Worm (Caenorhabditis elegans) whole organism, young adult: Measurements from ENCODE around the gene nhr-157.

Experiments
- B0336.3 ChIP-seq: fragments of 200-800 bp; sonication (Bioruptor generic); IDR thresholded peaks from 2 replicates; pipeline ENCODE4 v1.3.6; 2022; ENCODE audit warnings: missing genetic modification characterization, missing compliant biosample characterization
- C17E4.6 ChIP-seq: fragments of 200-800 bp; sonication (Bioruptor generic); IDR thresholded peaks from 2 replicates; pipeline ENCODE4 v1.3.6; 2022; ENCODE audit warnings: missing genetic modification reagents, missing genetic modification characterization, missing compliant biosample characterization
- D2030.7 ChIP-seq: fragments of 200-800 bp; sonication (Bioruptor generic); IDR thresholded peaks from 2 replicates; pipeline ENCODE4 v1.3.6; 2022; ENCODE audit warnings: missing genetic modification reagents, missing genetic modification characterization, missing compliant biosample characterization
- F22D6.2 ChIP-seq: sonication (generic microtip); optimal IDR thresholded peaks from 2 replicates; lab custom pipeline; 2016; ENCODE audit warnings: mild to moderate bottlenecking, missing genetic modification characterization, missing compliant biosample characterization
- F23B12.7 ChIP-seq: sonication (generic microtip); optimal IDR thresholded peaks from 2 replicates; lab custom pipeline; 2017; ENCODE audit warnings: missing genetic modification characterization, mild to moderate bottlenecking, missing compliant biosample characterization, antibody characterized with exemption, moderate library complexity; ENCODE audit not compliant: insufficient read depth
- Y56A3A.18 ChIP-seq: fragments of 200-800 bp; sonication (Bioruptor generic); IDR thresholded peaks from 2 replicates; pipeline ENCODE4 v1.3.6; 2022; ENCODE audit warnings: missing genetic modification reagents, missing genetic modification characterization, missing compliant biosample characterization
- Y79H2A.3 ChIP-seq: fragments of 200-800 bp; sonication (Bioruptor generic); conservative IDR thresholded peaks from 2 replicates; pipeline ENCODE4 v1.3.6; 2022; ENCODE audit warnings: missing genetic modification reagents, missing genetic modification characterization, missing compliant biosample characterization
- Y95B8A.8 ChIP-seq: fragments of 200-800 bp; sonication (Bioruptor generic); IDR thresholded peaks from 2 replicates; pipeline ENCODE4 v1.3.6; 2022; ENCODE audit warnings: missing genetic modification reagents, missing genetic modification characterization, missing compliant biosample characterization
- ZK185.1 ChIP-seq: sonication (generic microtip); optimal IDR thresholded peaks from 2 replicates; lab custom pipeline; 2016; ENCODE audit warnings: mild to moderate bottlenecking, missing genetic modification characterization, missing compliant biosample characterization; ENCODE audit not compliant: poor library complexity, severe bottlenecking
- akir-1 ChIP-seq: fragments of 200-800 bp; sonication (Bioruptor generic); optimal IDR thresholded peaks from 2 replicates; lab custom pipeline; 2018; ENCODE audit warnings: mild to moderate bottlenecking, missing genetic modification characterization, moderate library complexity, missing compliant biosample characterization
- attf-3 ChIP-seq: fragments of 200-800 bp; sonication (Bioruptor generic); conservative IDR thresholded peaks from 2 replicates; pipeline ENCODE4 v1.3.6; 2022; ENCODE audit warnings: missing genetic modification reagents, missing genetic modification characterization, missing compliant biosample characterization
- attf-5 ChIP-seq: fragments of 200-800 bp; sonication (Bioruptor generic); optimal IDR thresholded peaks from 2 replicates; lab custom pipeline; 2018; ENCODE audit warnings: mild to moderate bottlenecking, missing genetic modification characterization, missing compliant biosample characterization
- attf-6 ChIP-seq: fragments of 200-800 bp; sonication (Bioruptor generic); IDR thresholded peaks from 2 replicates; pipeline ENCODE4 v1.3.6; 2022; ENCODE audit warnings: missing genetic modification reagents, missing genetic modification characterization, missing compliant biosample characterization
- ceh-40 ChIP-seq: fragments of 200-800 bp; sonication (Bioruptor generic); IDR thresholded peaks from 2 replicates; pipeline ENCODE4 v1.3.6; 2022; ENCODE audit warnings: missing genetic modification characterization, missing compliant biosample characterization
- ceh-58 ChIP-seq: fragments of 200-800 bp; sonication (Bioruptor generic); IDR thresholded peaks from 2 replicates; pipeline ENCODE4 v1.3.6; 2022; ENCODE audit warnings: missing genetic modification characterization, missing compliant biosample characterization
- ceh-91 ChIP-seq: fragments of 200-800 bp; sonication (Bioruptor generic); IDR thresholded peaks from 2 replicates; pipeline ENCODE4 v1.3.6; 2022; ENCODE audit warnings: missing genetic modification reagents, missing genetic modification characterization, missing compliant biosample characterization
- chd-7 ChIP-seq: sonication (generic microtip); optimal IDR thresholded peaks from 2 replicates; lab custom pipeline; 2016; ENCODE audit warnings: mild to moderate bottlenecking, missing genetic modification characterization, moderate library complexity, missing compliant biosample characterization
- die-1 ChIP-seq: sonication (generic microtip); optimal IDR thresholded peaks from 2 replicates; lab custom pipeline; 2016; ENCODE audit warnings: missing genotype, mild to moderate bottlenecking, missing genetic modification characterization, missing compliant biosample characterization
- dpl-1 ChIP-seq: fragments of 150-350 bp; optimal IDR thresholded peaks from 2 replicates; lab custom pipeline; 2014; ENCODE audit warnings: missing biosample characterization, missing genetic modification reagents, missing genetic modification characterization
- efl-1 ChIP-seq: fragments of 150-350 bp; optimal IDR thresholded peaks from 2 replicates; lab custom pipeline; 2014; ENCODE audit warnings: missing biosample characterization, missing genetic modification reagents, missing genetic modification characterization
- gei-17 ChIP-seq: fragments of 200-800 bp; sonication (Bioruptor generic); optimal IDR thresholded peaks from 2 replicates; lab custom pipeline; 2018; ENCODE audit warnings: mild to moderate bottlenecking, missing genetic modification characterization, missing compliant biosample characterization
- hmg-1.2 ChIP-seq: fragments of 200-800 bp; sonication (Bioruptor generic); IDR thresholded peaks from 2 replicates; pipeline ENCODE4 v1.3.6; 2022; ENCODE audit warnings: missing genetic modification reagents, missing genetic modification characterization, missing compliant biosample characterization
- hrde-1 ChIP-seq: sonication (generic microtip); optimal IDR thresholded peaks from 2 replicates; lab custom pipeline; 2016; ENCODE audit warnings: missing genetic modification characterization, mild to moderate bottlenecking, missing compliant biosample characterization, moderate library complexity, missing genotype, missing genetic modification reagents, borderline replicate concordance
- lin-35 ChIP-seq, 3 experiments: fragments of 150-350 bp in 2 of 3; sonication (generic microtip) in 1 of 3; optimal IDR thresholded peaks; 2 replicates each; lab custom pipeline; 2014 to 2018; ENCODE audit warnings: missing biosample characterization in 3 of 3, missing genetic modification characterization in 3 of 3, missing genetic modification reagents in 3 of 3
- lin-40 ChIP-seq: sonication (generic microtip); optimal IDR thresholded peaks from 2 replicates; lab custom pipeline; 2016; ENCODE audit warnings: missing genetic modification characterization, mild to moderate bottlenecking, missing compliant biosample characterization, missing genotype, missing genetic modification reagents
- lir-1 ChIP-seq: fragments of 200-800 bp; sonication (Bioruptor generic); conservative IDR thresholded peaks from 2 replicates; pipeline ENCODE4 v1.3.6; 2022; ENCODE audit warnings: missing genetic modification reagents, missing genetic modification characterization, missing compliant biosample characterization
- mel-28 ChIP-seq: sonication (generic microtip); optimal IDR thresholded peaks from 2 replicates; lab custom pipeline; 2016; ENCODE audit warnings: borderline replicate concordance, mild to moderate bottlenecking, missing genetic modification characterization, missing compliant biosample characterization
- nfya-2 ChIP-seq: fragments of 200-800 bp; sonication (Bioruptor generic); IDR thresholded peaks from 2 replicates; pipeline ENCODE4 v1.3.6; 2022; ENCODE audit warnings: missing genetic modification reagents, missing genetic modification characterization, missing compliant biosample characterization
- nhr-27 ChIP-seq: fragments of 200-800 bp; sonication (Bioruptor generic); optimal IDR thresholded peaks from 2 replicates; lab custom pipeline; 2018; ENCODE audit warnings: mild to moderate bottlenecking, missing genetic modification characterization, moderate library complexity, missing compliant biosample characterization
- pbrm-1 ChIP-seq: fragments of 200-800 bp; sonication (Bioruptor generic); IDR thresholded peaks from 2 replicates; pipeline ENCODE4 v1.3.6; 2022; ENCODE audit warnings: missing genetic modification reagents, missing genetic modification characterization, missing compliant biosample characterization
- pha-4 ChIP-seq: fragments of 150-350 bp; sonication (generic microtip); optimal IDR thresholded peaks from 2 replicates; lab custom pipeline; 2014; ENCODE audit warnings: missing biosample characterization, missing genetic modification reagents, missing genetic modification characterization
- rcor-1 ChIP-seq: fragments of 200-800 bp; sonication (Bioruptor generic); IDR thresholded peaks from 2 replicates; pipeline ENCODE4 v1.3.6; 2022; ENCODE audit warnings: missing genetic modification reagents, missing genetic modification characterization, missing compliant biosample characterization
- rec-8 ChIP-seq, 2 experiments: sonication (generic microtip); optimal IDR thresholded peaks; 2 replicates each; lab custom pipeline; 2016; ENCODE audit warnings: mild to moderate bottlenecking in 2 of 2, missing genetic modification characterization in 2 of 2, missing genetic modification reagents in 2 of 2, missing genotype in 2 of 2, missing biosample characterization in 1 of 2, missing compliant biosample characterization in 1 of 2, moderate library complexity in 1 of 2
- repo-1 ChIP-seq: sonication (generic microtip); optimal IDR thresholded peaks from 2 replicates; lab custom pipeline; 2017; ENCODE audit warnings: mild to moderate bottlenecking, missing genetic modification characterization, missing compliant biosample characterization
- snpc-3.4 ChIP-seq: sonication (generic microtip); optimal IDR thresholded peaks from 2 replicates; lab custom pipeline; 2017; ENCODE audit warnings: missing genetic modification characterization, mild to moderate bottlenecking, missing compliant biosample characterization, antibody characterized with exemption, moderate library complexity, missing genotype, missing genetic modification reagents
- tbp1 ChIP-seq: fragments of 200-800 bp; sonication (Bioruptor generic); optimal IDR thresholded peaks from 2 replicates; lab custom pipeline; 2018; ENCODE audit warnings: mild to moderate bottlenecking, missing genetic modification characterization, missing compliant biosample characterization
- tlf-1 ChIP-seq: fragments of 200-800 bp; sonication (Bioruptor generic); optimal IDR thresholded peaks from 2 replicates; lab custom pipeline; 2018; ENCODE audit warnings: mild to moderate bottlenecking, missing genetic modification characterization, missing compliant biosample characterization
- unc-130 ChIP-seq: sonication (generic microtip); optimal IDR thresholded peaks from 2 replicates; lab custom pipeline; 2016; ENCODE audit warnings: missing genetic modification reagents, missing genetic modification characterization, missing compliant biosample characterization
- zfh-2 ChIP-seq: fragments of 200-800 bp; sonication (Bioruptor generic); conservative IDR thresholded peaks from 2 replicates; pipeline ENCODE4 v1.3.6; 2022; ENCODE audit warnings: missing genetic modification reagents, missing genetic modification characterization, missing compliant biosample characterization
- zim-3 ChIP-seq: sonication (generic microtip); optimal IDR thresholded peaks from 2 replicates; lab custom pipeline; 2017; ENCODE audit warnings: mild to moderate bottlenecking, missing genetic modification characterization, moderate library complexity, missing compliant biosample characterization

The nhr-157 gene

DNA sequence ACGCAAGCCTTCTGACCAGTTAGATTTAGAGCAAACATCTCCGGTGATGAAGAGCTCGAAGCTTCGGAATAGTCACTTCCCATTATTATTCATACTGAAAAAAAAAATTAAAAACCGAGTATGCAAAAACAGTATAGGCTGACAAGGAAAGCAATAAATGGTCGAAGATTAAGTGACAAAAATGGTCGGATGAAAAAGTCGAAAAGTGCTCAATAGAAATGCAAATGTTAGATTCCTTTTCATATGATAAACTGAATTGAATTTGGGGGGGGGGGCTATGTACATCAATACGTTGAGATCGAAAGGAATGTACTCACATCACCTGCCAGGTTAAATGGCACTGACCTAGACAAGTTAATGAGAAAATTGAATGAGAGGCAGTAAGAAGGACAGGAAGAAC, 6.0 kb downstream of the nhr-157 start, which contains the start of gene nhr-187:
nhr-187 (minus strand) TSS at position 101 of the 400 bp plus-strand sequence.
- TF ChIP-seq repo-1 (no peak), pbrm-1 (GFP tag; lab: Robert Waterston, UW) (no peak), ZK185.1 (tag; lab: Kevin White, UChicago) (no peak), tbp1 (GFP tag; lab: Kevin White, UChicago) (no peak), Y79H2A.3 (GFP tag; lab: Robert Waterston, UW) (no peak), hmg-1.2 (GFP tag; lab: Robert Waterston, UW) (no peak), lin-35 (GFP tag; optimal IDR thresholded peaks at IDR 0.05; lab: Kevin White, UChicago) (no peak), efl-1 (GFP tag; lab: Kevin White, UChicago) (no peak), Y56A3A.18 (GFP tag; lab: Robert Waterston, UW) (no peak), rec-8 (tag; optimal IDR thresholded peaks at IDR 0.05; lab: Kevin White, UChicago) (no peak), lin-40 (tag; lab: Kevin White, UChicago) (no peak), unc-130 (GFP tag; lab: Kevin White, UChicago) (no peak), B0336.3 (GFP tag; lab: Robert Waterston, UW) (no peak), D2030.7 (no peak), attf-3 (no peak)

- TF ChIP-seq ceh-58 (GFP tag; lab: Robert Waterston, UW) (no peak), pha-4 (tag; lab: Kevin White, UChicago) (no peak)
- TF ChIP-seq, all 124 proteins: peak for 0
Measured at ce11 chrV:3860123-3860522, 8.7 kb downstream of the nhr-157 start, which contains the start of gene nhr-189. Gene nhr-189 (minus strand): TSS chrV:3860243.

- TF ChIP-seq snpc-3.4 (tag; lab: Kevin White, UChicago) (no peak), D2030.7 (no peak), tlf-1 (no peak), die-1 (no peak), zim-3 (no peak), F22D6.2 (tag; lab: Kevin White, UChicago) (no peak), Y95B8A.8 (GFP tag; lab: Robert Waterston, UW) (no peak), repo-1 (no peak), nhr-27 (tag; lab: Kevin White, UChicago) (no peak), zfh-2 (GFP tag; lab: Robert Waterston, UW) (no peak), nfya-2 (GFP tag; lab: Robert Waterston, UW) (no peak), C17E4.6 (GFP tag; lab: Robert Waterston, UW) (no peak), akir-1 (GFP tag; lab: Kevin White, UChicago) (no peak)
Measured at ce11 chrV:3857778-3858177, 11.0 kb downstream of the nhr-157 start, which contains the start of gene nhr-188. Gene nhr-188 (minus strand): TSS chrV:3857861.

- TF ChIP-seq rcor-1 (no peak), mel-28 (no peak), hrde-1 (tag; lab: Kevin White, UChicago) (no peak), chd-7 (no peak), F23B12.7 (tag; lab: Kevin White, UChicago) (no peak), ceh-91 (no peak), attf-5 (GFP tag; lab: Kevin White, UChicago) (no peak), dpl-1 (no peak), ceh-40 (no peak), lir-1 (no peak), attf-6 (GFP tag; lab: Robert Waterston, UW) (no peak), Y79H2A.3 (GFP tag; lab: Robert Waterston, UW) (no peak), gei-17 (GFP tag; lab: Kevin White, UChicago) (no peak)
- TF ChIP-seq, all 124 proteins: peak for 0
Measured at ce11 chrV:3855916-3856315, 12.9 kb downstream of the nhr-157 start.
